Worm (Caenorhabditis elegans): ENCODE data around the gene srxa-4.

The srxa-4 gene

DNA sequence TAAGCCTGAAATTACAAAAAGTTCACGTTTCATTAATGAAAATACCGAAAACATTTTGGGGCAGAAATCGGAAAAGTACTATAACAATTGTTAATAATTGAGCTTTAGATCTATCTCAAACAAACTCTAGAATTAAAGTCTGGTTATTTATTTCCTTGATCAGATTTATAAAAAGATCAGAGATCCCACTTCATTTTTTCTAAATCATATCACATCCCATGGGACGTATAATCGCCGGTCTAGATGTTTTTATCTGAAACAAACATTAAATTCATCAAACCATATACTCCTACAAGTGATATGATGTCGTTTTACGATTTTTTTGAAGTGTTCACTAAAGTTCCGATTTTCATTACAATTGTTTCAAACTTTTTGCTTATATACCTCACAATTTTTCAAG is 8.6 kb upstream of the srxa-4 start, which contains the start of gene str-41:
Gene str-41 (plus strand): TSS at position 301 of the 400 bp plus-strand sequence.
- TF ChIP-seq madf-5 (GFP tag; IDR thresholded peaks at IDR 0.05) (no peak), ceh-44 (GFP tag; IDR thresholded peaks at IDR 0.05) (no peak), unc-130 (GFP tag; optimal IDR thresholded peaks at IDR 0.05) (no peak), daf-8 (GFP tag; IDR thresholded peaks at IDR 0.05) (no peak), vab-7 (GFP tag; IDR thresholded peaks at IDR 0.05) (no peak), mdl-1 (tag; optimal IDR thresholded peaks at IDR 0.05) (no peak), ZK337.2 (GFP tag; IDR thresholded peaks at IDR 0.05) (no peak), aha-1 (tag) (no peak), nhr-6 (tag; optimal IDR thresholded peaks at IDR 0.05) (no peak), lin-29 (GFP tag; IDR thresholded peaks at IDR 0.05) (no peak), zip-2 (tag; optimal IDR thresholded peaks at IDR 0.05) (no peak), nhr-41 (GFP tag; IDR thresholded peaks at IDR 0.05) (no peak), nhr-237 (tag; optimal IDR thresholded peaks at IDR 0.05) (no peak), D1046.2 (GFP tag; IDR thresholded peaks at IDR 0.05) (no peak), lsy-2 (tag; optimal IDR thresholded peaks at IDR 0.05) (no peak), zfp-2 (tag; optimal IDR thresholded peaks at IDR 0.05) (no peak), hmg-1.1 (GFP tag; IDR thresholded peaks at IDR 0.05) (no peak), gei-8 (GFP tag; optimal IDR thresholded peaks at IDR 0.05) (no peak), nhr-102 (tag; optimal IDR thresholded peaks at IDR 0.05) (no peak)

DNA sequence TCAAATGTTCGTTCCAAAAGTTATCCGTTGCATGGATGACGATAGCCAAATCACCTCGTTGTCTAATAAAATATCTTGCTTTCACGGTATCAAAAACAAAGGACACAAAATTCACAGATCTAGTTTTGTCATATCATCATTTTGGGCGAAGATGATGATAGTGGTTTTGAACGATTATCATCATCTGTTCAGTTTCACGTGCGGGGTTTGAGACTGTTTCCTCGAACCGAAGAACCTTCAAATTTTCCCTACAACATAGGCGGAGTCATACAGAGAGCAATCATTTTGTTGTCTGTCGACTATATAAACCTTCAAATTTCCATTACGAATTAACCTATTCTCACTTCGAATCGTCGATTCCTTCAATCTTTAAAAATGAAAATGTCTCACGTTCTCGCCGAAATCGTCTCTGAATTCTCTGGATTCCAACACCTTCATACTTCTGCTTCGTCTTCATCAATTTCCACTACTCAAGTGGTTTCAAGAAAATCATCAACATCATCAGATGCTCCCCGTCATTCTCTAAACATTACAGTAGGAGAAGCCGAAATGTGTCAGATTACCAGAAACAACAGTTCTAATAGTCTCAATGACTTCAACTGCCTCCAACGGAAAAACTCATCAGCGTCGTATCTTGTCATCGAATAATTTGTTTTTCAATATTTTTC is 7.0 kb upstream of the srxa-4 start, which contains the start of gene F18E3.11:
Gene F18E3.11 (plus strand): TSS at position 376 of the 668 bp plus-strand sequence.
- TF ChIP-seq skn-1 (tag; optimal IDR thresholded peaks at IDR 0.05) (no peak), dmd-6 (GFP tag; IDR thresholded peaks at IDR 0.05) (peak; percentile 23; the same call in 1 of the 2 replicates), nhr-11 (tag; optimal IDR thresholded peaks at IDR 0.05) (no peak), nhr-41 (GFP tag; IDR thresholded peaks at IDR 0.05) (no peak), F10B5.3 (tag; optimal IDR thresholded peaks at IDR 0.05) (no peak), zip-2 (tag; optimal IDR thresholded peaks at IDR 0.05) (no peak), madf-9 (GFP tag; conservative IDR thresholded peaks at IDR 0.05) (no peak), T20F7.1 (GFP tag; optimal IDR thresholded peaks at IDR 0.05) (no peak), T26A8.4 (GFP tag; IDR thresholded peaks at IDR 0.05) (0 out of 2 replicates have a peak, but pooled peaks have one; percentile 35), nhr-48 (tag; optimal IDR thresholded peaks at IDR 0.05) (peak; percentile 76), mdt-29 (GFP tag; IDR thresholded peaks at IDR 0.05) (peak; percentile 75; the same call in 1 of the 2 replicates), Y5F2A.4 (GFP tag; optimal IDR thresholded peaks at IDR 0.05) (no peak), ztf-11 (tag; optimal IDR thresholded peaks at IDR 0.05) (no peak), pqm-1 (tag; optimal IDR thresholded peaks at IDR 0.05) (no peak), vab-7 (GFP tag; IDR thresholded peaks at IDR 0.05) (no peak), nhr-77 (tag; optimal IDR thresholded peaks at IDR 0.05) (no peak), nhr-28 (tag; optimal IDR thresholded peaks at IDR 0.05) (peak; percentile 90), zag-1 (tag; optimal IDR thresholded peaks at IDR 0.05) (no peak), dmd-8 (GFP tag; IDR thresholded peaks at IDR 0.05) (no peak), nhr-42 (GFP tag; IDR thresholded peaks at IDR 0.05) (no peak), zip-11 (GFP tag; IDR thresholded peaks at IDR 0.05) (no peak), lin-13 (GFP tag; optimal IDR thresholded peaks at IDR 0.05) (no peak), aha-1 (tag) (peak; percentile 77), tag-97 (GFP tag; IDR thresholded peaks at IDR 0.05) (no peak), mxl-3 (GFP tag; optimal IDR thresholded peaks at IDR 0.05) (peak; percentile 45), arid-1 (GFP tag; conservative IDR thresholded peaks at IDR 0.05) (no peak), hif-1 (tag; optimal IDR thresholded peaks at IDR 0.05) (peak in 1 of 2 experiments; percentile 50), ztf-7 (tag; optimal IDR thresholded peaks at IDR 0.05) (no peak), madf-5 (GFP tag; IDR thresholded peaks at IDR 0.05) (no peak), mdl-1 (tag; optimal IDR thresholded peaks at IDR 0.05) (peak in 1 of 2 experiments; percentile 69), unc-62 (GFP tag; optimal IDR thresholded peaks at IDR 0.05 in 1 of 2) (peak in 1 of 2 experiments; percentile 80), unc-62 (tag; optimal IDR thresholded peaks at IDR 0.05) (no peak), spr-3 (GFP tag; optimal IDR thresholded peaks at IDR 0.05) (no peak), lsy-2 (tag; optimal IDR thresholded peaks at IDR 0.05) (no peak), zfp-2 (tag; optimal IDR thresholded peaks at IDR 0.05) (no peak), ceh-62 (tag; optimal IDR thresholded peaks at IDR 0.05) (no peak), daf-16 (GFP tag; optimal IDR thresholded peaks at IDR 0.05) (no peak), daf-16 (tag; optimal IDR thresholded peaks at IDR 0.05) (no peak), hlh-30 (tag; optimal IDR thresholded peaks at IDR 0.05; ENCODE audit: insufficient read depth) (peak; percentile 65)
